Worm (Caenorhabditis elegans): Measurements from ENCODE around the gene srd-36.

DNA sequence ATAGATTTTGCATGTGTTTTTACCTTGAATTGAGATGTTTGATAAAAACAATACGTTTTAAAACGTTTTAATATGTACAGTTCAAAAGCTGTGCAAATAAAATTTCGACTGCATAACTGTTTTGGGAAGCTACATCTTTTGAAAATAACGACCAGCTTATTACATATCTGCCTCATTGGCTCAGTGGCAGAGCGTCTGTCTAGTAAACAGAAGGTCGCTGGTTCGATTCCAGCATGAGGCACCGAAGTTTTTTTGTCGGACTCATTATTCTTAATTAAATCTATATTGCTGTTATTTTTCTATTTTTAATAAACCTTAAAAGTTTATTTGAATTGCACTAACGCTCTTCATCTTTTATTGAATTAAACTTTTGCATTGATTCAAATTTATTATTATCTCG lies 1.5 kb downstream of the srd-36 start:
- TF ChIP-seq ceh-14 (tag; optimal IDR thresholded peaks at IDR 0.05) (no peak), hlh-6 (tag; optimal IDR thresholded peaks at IDR 0.05) (no peak), sox-4 (tag; optimal IDR thresholded peaks at IDR 0.05) (no peak), eyg-1 (tag; optimal IDR thresholded peaks at IDR 0.05) (no peak)

Data from whole organism, late embryonic.